Fruit fly (Drosophila melanogaster) whole organism, embryonic: Measurements from ENCODE around the gene LanB1.

Source experiments
- Aef1 ChIP-seq: fragments of 200-800 bp; sonication (Bioruptor generic); IDR thresholded peaks from 3 replicates; pipeline ENCODE4 v1.3.6; 2022; ENCODE audit warnings: missing biosample characterization, missing genetic modification characterization
- B-H1 ChIP-seq: fragments of 200-800 bp; sonication (Bioruptor generic); IDR thresholded peaks from 3 replicates; pipeline ENCODE4 v1.3.6; 2022; ENCODE audit warnings: missing biosample characterization, missing genetic modification characterization
- BEAF-32 ChIP-seq: fragments of 200-800 bp; sonication (Bioruptor generic); optimal IDR thresholded peaks from 3 replicates; lab custom pipeline; 2017; ENCODE audit warnings: missing biosample characterization, missing genetic modification characterization, mild to moderate bottlenecking, moderate library complexity, missing genetic modification reagents
- Bdp1 ChIP-seq: fragments of 200-800 bp; sonication (Bioruptor generic); optimal IDR thresholded peaks from 3 replicates; lab custom pipeline; 2016; ENCODE audit warnings: missing biosample characterization, missing genetic modification characterization
- CG11695 ChIP-seq: fragments of 200-800 bp; sonication (Bioruptor generic); IDR thresholded peaks from 3 replicates; pipeline ENCODE4 v1.3.6; 2022; ENCODE audit warnings: missing biosample characterization, missing genetic modification characterization
- CG12071 ChIP-seq: fragments of 200-800 bp; sonication (Bioruptor generic); optimal IDR thresholded peaks from 3 replicates; lab custom pipeline; 2018; ENCODE audit warnings: missing biosample characterization, mild to moderate bottlenecking, missing genetic modification characterization
- CG12391 ChIP-seq: fragments of 200-800 bp; sonication (Bioruptor generic); optimal IDR thresholded peaks from 3 replicates; lab custom pipeline; 2018; ENCODE audit warnings: missing biosample characterization, mild to moderate bottlenecking, missing genetic modification characterization, moderate library complexity
- CG15011 ChIP-seq: fragments of 200-800 bp; sonication (Bioruptor generic); optimal IDR thresholded peaks from 3 replicates; lab custom pipeline; 2018; ENCODE audit warnings: missing biosample characterization, mild to moderate bottlenecking, missing genetic modification characterization
- CG15269 ChIP-seq: fragments of 200-800 bp; sonication (Bioruptor generic); optimal IDR thresholded peaks from 2 replicates; lab custom pipeline; 2018; ENCODE audit warnings: missing biosample characterization, mild to moderate bottlenecking, missing genetic modification characterization, moderate library complexity
- CG17385 ChIP-seq: fragments of 200-800 bp; sonication (Bioruptor generic); optimal IDR thresholded peaks from 3 replicates; lab custom pipeline; 2018; ENCODE audit warnings: missing biosample characterization, mild to moderate bottlenecking, missing genetic modification characterization
- CG17568 ChIP-seq: fragments of 200-800 bp; sonication (Bioruptor generic); optimal IDR thresholded peaks from 2 replicates; lab custom pipeline; 2018; ENCODE audit warnings: missing biosample characterization, mild to moderate bottlenecking, missing genetic modification characterization, moderate library complexity
- CG31388 ChIP-seq: fragments of 200-800 bp; sonication (Bioruptor generic); optimal IDR thresholded peaks from 2 replicates; lab custom pipeline; 2016; ENCODE audit warnings: missing biosample characterization, missing genetic modification characterization
- CG3407 ChIP-seq: fragments of 200-800 bp; sonication (Bioruptor generic); optimal IDR thresholded peaks from 2 replicates; lab custom pipeline; 2018; ENCODE audit warnings: missing biosample characterization, mild to moderate bottlenecking, missing genetic modification characterization
- CG6791 ChIP-seq: fragments of 200-800 bp; sonication (Bioruptor generic); IDR thresholded peaks from 3 replicates; pipeline ENCODE4 v1.3.6; 2022; ENCODE audit warnings: missing biosample characterization, missing genetic modification characterization; ENCODE audit not compliant: partially characterized antibody
- CG7372 ChIP-seq: fragments of 200-800 bp; sonication (Bioruptor generic); IDR thresholded peaks from 2 replicates; pipeline ENCODE4 v1.3.6; 2022; ENCODE audit warnings: missing biosample characterization, missing genetic modification characterization
- CG7987 ChIP-seq: fragments of 200-800 bp; sonication (Bioruptor generic); optimal IDR thresholded peaks from 2 replicates; lab custom pipeline; 2018; ENCODE audit warnings: missing biosample characterization, mild to moderate bottlenecking, missing genetic modification characterization, moderate library complexity
- CG8281 ChIP-seq: fragments of 200-800 bp; sonication (Bioruptor generic); optimal IDR thresholded peaks from 2 replicates; lab custom pipeline; 2018; ENCODE audit warnings: missing biosample characterization, mild to moderate bottlenecking, missing genetic modification characterization, moderate library complexity
- CG9817 ChIP-seq: fragments of 200-800 bp; sonication (Bioruptor generic); optimal IDR thresholded peaks from 2 replicates; lab custom pipeline; 2018; ENCODE audit warnings: missing biosample characterization, mild to moderate bottlenecking, missing genetic modification characterization, moderate library complexity
- CG9876 ChIP-seq: fragments of 200-800 bp; sonication (Bioruptor generic); optimal IDR thresholded peaks from 2 replicates; lab custom pipeline; 2016; ENCODE audit warnings: missing biosample characterization, missing genetic modification characterization
- CrebB ChIP-seq: fragments of 200-800 bp; sonication (Bioruptor generic); optimal IDR thresholded peaks from 3 replicates; lab custom pipeline; 2018; ENCODE audit warnings: missing biosample characterization, mild to moderate bottlenecking, missing genetic modification characterization
- Dll ChIP-seq: fragments of 200-800 bp; sonication (Bioruptor generic); IDR thresholded peaks from 4 replicates; pipeline ENCODE4 v1.3.6; 2022; ENCODE audit warnings: missing biosample characterization, missing genetic modification characterization; ENCODE audit not compliant: partially characterized antibody
- E2f1 ChIP-seq: fragments of 200-800 bp; sonication (Bioruptor generic); IDR thresholded peaks from 2 replicates; pipeline ENCODE4 v1.3.6; 2022; ENCODE audit warnings: missing biosample characterization, missing genetic modification characterization
- Ets65A ChIP-seq: fragments of 200-800 bp; sonication (Bioruptor generic); peaks from one replicate; lab custom pipeline; 2016; ENCODE audit warnings: missing biosample characterization, missing genetic modification characterization
- Ets97D ChIP-seq: fragments of 200-800 bp; sonication (Bioruptor generic); optimal IDR thresholded peaks from 3 replicates; lab custom pipeline; 2016; ENCODE audit warnings: missing biosample characterization, missing genetic modification characterization
- Fer3 ChIP-seq: fragments of 200-800 bp; sonication (Bioruptor generic); optimal IDR thresholded peaks from 2 replicates; lab custom pipeline; 2018; ENCODE audit warnings: missing biosample characterization, mild to moderate bottlenecking, missing genetic modification characterization, moderate library complexity
- Gsc ChIP-seq: fragments of 200-800 bp; sonication (Bioruptor generic); IDR thresholded peaks from 2 replicates; pipeline ENCODE4 v1.3.6; 2022; ENCODE audit warnings: missing biosample characterization, missing genetic modification characterization
- HLH4C ChIP-seq: fragments of 200-800 bp; sonication (Bioruptor generic); IDR thresholded peaks from 3 replicates; pipeline ENCODE4 v1.3.6; 2022; ENCODE audit warnings: missing biosample characterization, missing genetic modification characterization; ENCODE audit not compliant: partially characterized antibody
- HmgZ ChIP-seq: fragments of 200-800 bp; sonication (Bioruptor generic); optimal IDR thresholded peaks from 2 replicates; lab custom pipeline; 2018; ENCODE audit warnings: missing biosample characterization, mild to moderate bottlenecking, missing genetic modification characterization
- Hr39 ChIP-seq: fragments of >200 bp; optimal IDR thresholded peaks from 2 replicates; lab custom pipeline; 2017
- Hr51 ChIP-seq, 2 experiments: fragments of 200-800 bp; sonication (Bioruptor generic); optimal IDR thresholded peaks; 2 replicates in 1 of 2; 3 replicates in 1 of 2; lab custom pipeline; 2016 to 2018; ENCODE audit warnings: missing biosample characterization in 2 of 2, missing genetic modification characterization in 2 of 2, mild to moderate bottlenecking in 1 of 2, moderate library complexity in 1 of 2
- Lhr ChIP-seq: fragments of 200-800 bp; sonication (Bioruptor generic); optimal IDR thresholded peaks from 3 replicates; lab custom pipeline; 2017; ENCODE audit warnings: mild to moderate bottlenecking, missing biosample characterization, missing genetic modification reagents, missing genetic modification characterization
- Optix ChIP-seq: fragments of 200-800 bp; sonication (Bioruptor generic); IDR thresholded peaks from 3 replicates; pipeline ENCODE4 v1.3.6; 2022; ENCODE audit warnings: missing biosample characterization, missing genetic modification characterization
- Trl ChIP-seq, 3 experiments: fragments of >200 bp in 2 of 3; fragments of 200-800 bp in 1 of 3; sonication (Bioruptor generic) in 1 of 3; optimal IDR thresholded peaks; 2 replicates in 1 of 3; 3 replicates in 2 of 3; lab custom pipeline; 2016 to 2017; ENCODE audit warnings: missing biosample characterization in 1 of 3, missing genetic modification characterization in 1 of 3
- Xbp1 ChIP-seq: fragments of 200-800 bp; sonication (Bioruptor generic); optimal IDR thresholded peaks from 3 replicates; lab custom pipeline; 2016; ENCODE audit warnings: missing biosample characterization, mild to moderate bottlenecking, missing genetic modification characterization
- bcd ChIP-seq: fragments of 200-800 bp; sonication (Bioruptor generic); optimal IDR thresholded peaks from 2 replicates; lab custom pipeline; 2017; ENCODE audit warnings: missing biosample characterization, mild to moderate bottlenecking, missing genetic modification characterization
- cato ChIP-seq: fragments of 200-800 bp; sonication (Bioruptor generic); optimal IDR thresholded peaks from 2 replicates; lab custom pipeline; 2016; ENCODE audit warnings: missing biosample characterization, missing genetic modification characterization, borderline replicate concordance
- gcm2 ChIP-seq: fragments of 200-800 bp; sonication (Bioruptor generic); optimal IDR thresholded peaks from 2 replicates; lab custom pipeline; 2016; ENCODE audit warnings: missing biosample characterization, missing genetic modification characterization
- gem ChIP-seq: fragments of 200-800 bp; sonication (Bioruptor generic); optimal IDR thresholded peaks from 2 replicates; lab custom pipeline; 2019; ENCODE audit warnings: missing biosample characterization, mild to moderate bottlenecking, missing genetic modification characterization, moderate library complexity
- hkb ChIP-seq, 2 experiments: fragments of 200-800 bp in 1 of 2; fragments of >200 bp in 1 of 2; sonication (Bioruptor generic) in 1 of 2; IDR thresholded peaks in 1 of 2; optimal IDR thresholded peaks in 1 of 2; 2 replicates each; pipeline versions ENCODE4 v1.3.6 to Lab custom; 2017 to 2022; ENCODE audit warnings: missing biosample characterization in 1 of 2, missing genetic modification characterization in 1 of 2
- nau ChIP-seq: fragments of 200-800 bp; sonication (Bioruptor generic); optimal IDR thresholded peaks from 3 replicates; lab custom pipeline; 2017; ENCODE audit warnings: missing biosample characterization, mild to moderate bottlenecking, missing genetic modification characterization, missing genetic modification reagents
- onecut ChIP-seq: fragments of 200-800 bp; sonication (Bioruptor generic); IDR thresholded peaks from 2 replicates; pipeline ENCODE4 v1.3.6; 2022; ENCODE audit warnings: missing biosample characterization, missing genetic modification characterization
- pros ChIP-seq: fragments of 200-800 bp; sonication (Bioruptor generic); optimal IDR thresholded peaks from 3 replicates; lab custom pipeline; 2019; ENCODE audit warnings: missing biosample characterization, mild to moderate bottlenecking, missing genetic modification characterization, moderate library complexity
- sc ChIP-seq, 3 experiments: fragments of >200 bp in 2 of 3; fragments of 200-800 bp in 1 of 3; sonication (Bioruptor generic) in 1 of 3; optimal IDR thresholded peaks; 2 replicates in 2 of 3; 3 replicates in 1 of 3; lab custom pipeline; 2017; ENCODE audit warnings: mild to moderate bottlenecking in 1 of 3, missing biosample characterization in 1 of 3, missing genetic modification characterization in 1 of 3, missing genetic modification reagents in 1 of 3
- slbo ChIP-seq: fragments of 200-800 bp; sonication (Bioruptor generic); IDR thresholded peaks from 2 replicates; pipeline ENCODE4 v1.3.6; 2022; ENCODE audit warnings: missing biosample characterization, missing genetic modification characterization
- ssp ChIP-seq: fragments of 200-800 bp; sonication (Bioruptor generic); IDR thresholded peaks from 2 replicates; pipeline ENCODE4 v1.3.6; 2022; ENCODE audit warnings: missing biosample characterization, missing genetic modification characterization
- vnd ChIP-seq: fragments of 200-800 bp; sonication (Bioruptor generic); IDR thresholded peaks from 3 replicates; pipeline ENCODE4 v1.3.6; 2022; ENCODE audit warnings: missing biosample characterization, missing genetic modification characterization; ENCODE audit not compliant: partially characterized antibody

Gene LanB1

DNA sequence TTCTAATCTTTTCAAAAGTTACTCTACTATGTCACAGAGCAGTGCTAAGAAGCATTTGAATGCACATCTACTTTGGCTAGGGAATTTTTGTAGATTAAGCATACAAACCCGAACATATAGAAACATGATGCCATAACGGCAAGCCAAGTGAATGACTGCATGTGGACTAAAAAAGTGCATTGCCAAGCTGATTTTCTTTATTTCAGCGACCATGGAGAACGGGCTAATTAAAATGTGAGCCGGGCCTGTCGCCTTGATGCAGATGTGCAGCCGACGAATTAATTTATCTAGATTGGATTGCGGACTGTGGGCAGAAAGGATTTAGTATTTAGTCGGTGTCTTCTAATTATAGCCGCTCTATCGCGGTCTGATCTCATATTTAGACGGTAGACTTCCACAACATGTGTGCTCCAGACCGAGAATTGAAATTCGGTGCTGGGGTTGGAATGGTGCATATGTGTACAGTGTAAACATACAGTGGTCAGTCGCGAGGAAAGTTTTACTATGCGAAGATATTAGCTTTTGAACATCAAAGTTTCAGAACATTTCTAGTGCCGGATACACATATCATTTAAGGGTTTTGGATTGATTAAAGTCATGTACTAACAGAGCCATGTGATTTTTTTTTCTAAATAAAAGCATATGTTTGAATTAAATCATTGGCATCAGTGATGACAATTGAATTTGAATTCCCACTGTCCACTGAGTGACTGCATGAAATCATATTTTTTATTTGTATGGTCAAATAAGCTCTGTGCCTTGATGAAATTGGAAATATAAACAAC, 1.5 kb downstream of the LanB1 start (continued):
- TF ChIP-seq gem (tag; lab: Kevin White, UChicago), result peak; percentile 49
- peak in 1 of 2 experiments; percentile 34 for TF ChIP-seq Hr51 (GFP tag; optimal IDR thresholded peaks at IDR 0.05; lab: Kevin White, UChicago)
- peak; percentile 10; the same call in 1 of the 2 replicates for TF ChIP-seq slbo (GFP tag; lab: Robert Waterston, UW)
- TF ChIP-seq gcm2 (GFP tag; lab: Kevin White, UChicago), result no peak
- TF ChIP-seq CG15269, result peak; percentile 36
- peak; percentile 27 for TF ChIP-seq Xbp1 (GFP tag; lab: Kevin White, UChicago)
- TF ChIP-seq CG9817 (tag; lab: Kevin White, UChicago), result peak; percentile 2
- peak; percentile 32 for TF ChIP-seq CG12391 (tag; lab: Kevin White, UChicago)

DNA sequence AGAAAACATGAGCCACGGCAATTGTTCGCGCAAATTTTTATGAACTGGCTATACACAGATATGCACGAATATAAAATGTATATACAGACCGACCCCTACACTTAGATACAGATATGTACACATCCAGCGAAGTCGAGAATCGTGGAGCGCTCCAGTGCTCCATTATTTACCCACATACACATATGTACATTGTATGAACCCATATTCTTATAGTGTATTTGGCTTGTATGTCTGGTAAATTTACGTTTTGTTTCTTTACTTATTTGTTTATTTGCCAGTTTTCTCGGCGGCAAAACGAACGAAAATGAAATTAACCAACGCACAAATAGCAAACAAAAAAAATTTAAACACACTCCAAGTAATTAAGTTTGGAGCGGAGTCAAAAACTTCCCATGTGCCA, 2.1 kb downstream of the LanB1 start:
- TF ChIP-seq E2f1, result no peak
- 0 out of 3 replicates have a peak, but pooled peaks have one; percentile 24 for TF ChIP-seq CG11695
- no peak for TF ChIP-seq B-H1 (GFP tag; lab: Robert Waterston, UW)
- TF ChIP-seq Optix, result no peak
- no peak for TF ChIP-seq Dll (GFP tag; lab: Robert Waterston, UW)
- no peak for TF ChIP-seq Hr39
- peak; percentile 33 for TF ChIP-seq Lhr
- TF ChIP-seq Gsc (GFP tag; lab: Robert Waterston, UW), result no peak
- peak; percentile 50 for TF ChIP-seq CrebB (tag; lab: Kevin White, UChicago)
- peak; percentile 42 for TF ChIP-seq CG8281 (tag; lab: Kevin White, UChicago)
- TF ChIP-seq bcd (GFP tag; lab: Kevin White, UChicago), result peak; percentile 7
- TF ChIP-seq cato (GFP tag; lab: Kevin White, UChicago), result no peak
- peak; percentile 75 for TF ChIP-seq CG12071 (GFP tag; lab: Kevin White, UChicago)
- no peak for TF ChIP-seq CG7372 (GFP tag; lab: Robert Waterston, UW)
- no peak for TF ChIP-seq ssp
- no peak for TF ChIP-seq Trl (optimal IDR thresholded peaks at IDR 0.05; lab: Kevin White, UChicago)
- TF ChIP-seq Trl (GFP tag; optimal IDR thresholded peaks at IDR 0.05; lab: Kevin White, UChicago), result no peak
- no peak for TF ChIP-seq CG31388 (GFP tag; lab: Kevin White, UChicago)
- TF ChIP-seq vnd (GFP tag; lab: Robert Waterston, UW), result no peak
- TF ChIP-seq CG7987 (GFP tag; lab: Kevin White, UChicago), result peak; percentile 84
- TF ChIP-seq Aef1 (GFP tag; lab: Robert Waterston, UW), result no peak
- TF ChIP-seq Ets65A (GFP tag; lab: Kevin White, UChicago), result no peak
- TF ChIP-seq pros (GFP tag; lab: Kevin White, UChicago), result no peak
- no peak for TF ChIP-seq CG9876 (GFP tag; lab: Kevin White, UChicago)
- no peak for TF ChIP-seq HLH4C (GFP tag; lab: Robert Waterston, UW)
- TF ChIP-seq sc (optimal IDR thresholded peaks at IDR 0.05; lab: Kevin White, UChicago), result no peak
- TF ChIP-seq sc (GFP tag; optimal IDR thresholded peaks at IDR 0.05; lab: Kevin White, UChicago), result no peak
- peak; percentile 30 for TF ChIP-seq CG17385
- peak; percentile 71 for TF ChIP-seq Fer3
- no peak for TF ChIP-seq BEAF-32 (GFP tag; lab: Kevin White, UChicago)
- peak; percentile 68 for TF ChIP-seq nau (GFP tag; lab: Kevin White, UChicago)
- peak; percentile 48 for TF ChIP-seq CG15011 (GFP tag; lab: Kevin White, UChicago)
- TF ChIP-seq HmgZ, result no peak
- TF ChIP-seq onecut, result no peak
- peak; percentile 43 for TF ChIP-seq CG17568 (GFP tag; lab: Kevin White, UChicago)
- TF ChIP-seq Ets97D (GFP tag; lab: Kevin White, UChicago), result peak; percentile 18
- no peak for TF ChIP-seq hkb (optimal IDR thresholded peaks at IDR 0.05; lab: Kevin White, UChicago)
- no peak for TF ChIP-seq hkb (GFP tag; IDR thresholded peaks at IDR 0.05; lab: Robert Waterston, UW)
- TF ChIP-seq CG3407 (GFP tag; lab: Kevin White, UChicago), result peak; percentile 39
- no peak for TF ChIP-seq Bdp1
- no peak for TF ChIP-seq CG6791 (GFP tag; lab: Robert Waterston, UW)
